Worm (Caenorhabditis elegans) whole organism, early embryonic: ENCODE results near the gene ulp-1.

Experiments
- B0310.2 ChIP-seq: sonication (generic microtip); optimal IDR thresholded peaks from 2 replicates; lab custom pipeline; 2016; ENCODE audit warnings: mild to moderate bottlenecking, missing genetic modification characterization, missing compliant biosample characterization
- F13C5.2 ChIP-seq: sonication (generic microtip); optimal IDR thresholded peaks from 2 replicates; lab custom pipeline; 2017; ENCODE audit warnings: mild to moderate bottlenecking, missing genetic modification characterization, inconsistent platforms, missing compliant biosample characterization
- aly-1 ChIP-seq: sonication (generic microtip); optimal IDR thresholded peaks from 2 replicates; lab custom pipeline; 2016; ENCODE audit warnings: missing genetic modification characterization, missing compliant biosample characterization
- ama-1 ChIP-seq: fragments of 150-350 bp; optimal IDR thresholded peaks from 2 replicates; lab custom pipeline; 2014
- ceh-13 ChIP-seq: fragments of 200-800 bp; sonication (Bioruptor generic); optimal IDR thresholded peaks from 2 replicates; lab custom pipeline; 2018; ENCODE audit warnings: mild to moderate bottlenecking, missing genetic modification characterization, missing compliant biosample characterization
- ceh-36 ChIP-seq: sonication (generic microtip); optimal IDR thresholded peaks from 2 replicates; lab custom pipeline; 2016; ENCODE audit warnings: missing genetic modification characterization, inconsistent platforms, missing compliant biosample characterization
- ets-7 ChIP-seq: sonication (generic microtip); optimal IDR thresholded peaks from 2 replicates; lab custom pipeline; 2016; ENCODE audit warnings: missing genotype, missing genetic modification characterization, missing compliant biosample characterization
- flt-1 ChIP-seq: fragments of 200-800 bp; sonication (Bioruptor generic); IDR thresholded peaks from 2 replicates; pipeline ENCODE4 v1.3.6; 2022; ENCODE audit warnings: missing genetic modification characterization, missing compliant biosample characterization
- hmbx-1 ChIP-seq: sonication (generic microtip); optimal IDR thresholded peaks from 2 replicates; lab custom pipeline; 2016; ENCODE audit warnings: mild to moderate bottlenecking, missing genetic modification characterization, missing compliant biosample characterization
- hmg-4 ChIP-seq: fragments of 200-800 bp; sonication (Bioruptor generic); optimal IDR thresholded peaks from 2 replicates; lab custom pipeline; 2018; ENCODE audit warnings: mild to moderate bottlenecking, missing genetic modification characterization, missing compliant biosample characterization
- hnd-1 ChIP-seq: sonication (generic microtip); optimal IDR thresholded peaks from 2 replicates; lab custom pipeline; 2016; ENCODE audit warnings: missing genetic modification characterization, missing compliant biosample characterization
- pes-1 ChIP-seq: fragments of 200-800 bp; sonication (Bioruptor generic); IDR thresholded peaks from 2 replicates; pipeline ENCODE4 v1.3.6; 2022; ENCODE audit warnings: missing genetic modification reagents, missing genetic modification characterization, missing compliant biosample characterization
- scrt-1 ChIP-seq: fragments of 200-800 bp; sonication (Bioruptor generic); IDR thresholded peaks from 2 replicates; pipeline ENCODE4 v1.3.6; 2022; ENCODE audit warnings: missing genetic modification characterization, missing compliant biosample characterization
- sea-1 ChIP-seq: fragments of 200-800 bp; sonication (Bioruptor generic); conservative IDR thresholded peaks from 2 replicates; pipeline ENCODE4 v1.3.6; 2022; ENCODE audit warnings: missing genetic modification characterization, missing compliant biosample characterization
- tbx-11 ChIP-seq: fragments of 200-800 bp; sonication (Bioruptor generic); IDR thresholded peaks from 2 replicates; pipeline ENCODE4 v1.3.6; 2022; ENCODE audit warnings: missing genetic modification characterization, missing compliant biosample characterization
- tbx-37 ChIP-seq: fragments of 200-800 bp; sonication (Bioruptor generic); conservative IDR thresholded peaks from 2 replicates; pipeline ENCODE4 v1.3.6; 2022; ENCODE audit warnings: missing genetic modification reagents, missing genetic modification characterization, missing compliant biosample characterization
- tra-4 ChIP-seq: sonication (generic microtip); optimal IDR thresholded peaks from 2 replicates; lab custom pipeline; 2017; ENCODE audit warnings: missing genetic modification characterization, missing compliant biosample characterization

The ulp-1 gene

DNA sequence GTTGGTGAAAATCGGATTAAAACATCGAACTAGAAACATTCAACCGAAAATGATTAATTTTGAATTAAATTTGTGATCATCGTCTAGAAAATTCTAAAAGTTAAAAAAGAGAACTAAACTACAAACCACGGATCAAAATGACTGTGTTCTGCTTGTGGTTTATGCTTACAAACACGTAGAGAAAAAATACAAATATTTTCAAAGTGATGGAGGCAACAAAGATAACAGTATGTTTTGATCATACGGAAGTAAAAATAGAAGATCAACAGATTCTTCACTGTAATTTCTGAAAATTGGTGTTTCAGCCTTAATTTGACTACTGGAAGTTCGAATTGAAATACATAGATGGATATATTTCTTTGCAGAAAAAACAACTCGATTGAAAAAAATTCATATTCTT lies 33.7 kb upstream of the ulp-1 start:
- TF ChIP-seq sea-1 (no peak), ama-1 (lab: Kevin White, UChicago) (no peak), ets-7 (no peak), hmbx-1 (tag; lab: Kevin White, UChicago) (no peak), scrt-1 (GFP tag; lab: Robert Waterston, UW) (no peak), ceh-13 (GFP tag; lab: Kevin White, UChicago) (no peak), flt-1 (no peak), tbx-11 (GFP tag; lab: Robert Waterston, UW) (no peak), pes-1 (GFP tag; lab: Robert Waterston, UW) (no peak), ceh-36 (tag; lab: Kevin White, UChicago) (no peak), tbx-37 (GFP tag; lab: Robert Waterston, UW) (no peak), tra-4 (tag; lab: Kevin White, UChicago) (no peak), aly-1 (tag; lab: Kevin White, UChicago) (no peak), hmg-4 (GFP tag; lab: Kevin White, UChicago) (no peak), B0310.2 (tag; lab: Kevin White, UChicago) (no peak), F13C5.2 (tag; lab: Kevin White, UChicago) (no peak)

- TF ChIP-seq ceh-36 (tag; lab: Kevin White, UChicago) (no peak), tra-4 (tag; lab: Kevin White, UChicago) (no peak), aly-1 (tag; lab: Kevin White, UChicago) (no peak), scrt-1 (GFP tag; lab: Robert Waterston, UW) (no peak), ets-7 (no peak), hmbx-1 (tag; lab: Kevin White, UChicago) (no peak), tbx-37 (GFP tag; lab: Robert Waterston, UW) (no peak), sea-1 (no peak), F13C5.2 (tag; lab: Kevin White, UChicago) (no peak), B0310.2 (tag; lab: Kevin White, UChicago) (no peak), hmg-4 (GFP tag; lab: Kevin White, UChicago) (no peak), tbx-11 (GFP tag; lab: Robert Waterston, UW) (no peak), ceh-13 (GFP tag; lab: Kevin White, UChicago) (no peak), flt-1 (no peak)
Measured at ce11 chrIII:5202641-5203040, 33.0 kb upstream of the ulp-1 start.

DNA sequence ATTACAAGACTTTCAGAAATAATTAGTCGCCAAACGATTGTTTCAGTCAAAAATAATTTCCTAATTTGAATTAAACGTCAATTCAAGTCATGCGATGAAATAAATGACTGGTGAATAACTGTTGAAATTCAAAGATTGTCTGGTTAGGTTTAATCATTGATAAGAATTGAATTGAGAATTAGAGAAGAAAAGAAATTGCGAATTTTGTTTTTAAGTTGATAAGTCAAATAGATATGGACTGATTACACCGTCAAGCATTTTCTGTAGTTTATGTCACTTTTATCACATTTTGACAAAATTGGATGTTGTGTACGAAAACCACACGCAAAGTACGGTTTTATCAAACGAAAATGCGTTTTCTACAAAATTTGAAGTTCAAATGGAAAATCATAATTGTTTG lies 31.7 kb upstream of the ulp-1 start:
- TF ChIP-seq ama-1 (lab: Kevin White, UChicago) (no peak), flt-1 (no peak)

DNA sequence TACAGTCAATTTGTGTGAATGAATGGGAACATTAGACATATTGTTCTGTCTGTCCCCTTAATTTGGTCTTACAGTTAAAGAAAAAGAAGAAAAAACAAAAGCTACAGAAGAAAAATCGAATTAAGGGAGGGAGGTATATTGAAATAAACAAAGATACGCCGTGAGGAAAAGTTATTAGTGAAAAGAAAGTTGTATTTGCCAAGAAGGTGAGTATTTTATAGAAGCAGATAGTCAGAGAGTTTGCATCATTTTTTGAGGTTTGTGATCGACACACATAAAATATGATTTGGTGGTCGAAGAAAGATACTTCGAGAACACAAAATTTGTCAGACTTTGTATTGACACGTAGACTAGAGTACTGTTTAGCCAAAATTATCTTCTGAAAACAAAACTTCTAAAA lies 30.8 kb upstream of the ulp-1 start:
- TF ChIP-seq flt-1 (no peak), ceh-36 (tag; lab: Kevin White, UChicago) (no peak), ama-1 (lab: Kevin White, UChicago) (no peak), ceh-13 (GFP tag; lab: Kevin White, UChicago) (no peak), hnd-1 (tag; lab: Kevin White, UChicago) (no peak), ets-7 (no peak), tbx-11 (GFP tag; lab: Robert Waterston, UW) (no peak), hmg-4 (GFP tag; lab: Kevin White, UChicago) (no peak)

ce11 chrIII:5199577-5199976 lies 30.0 kb upstream of the ulp-1 start, which contains the start of gene emb-8:
TSS of gene emb-8 (minus strand) at chrIII:5199677.
- TF ChIP-seq scrt-1 (GFP tag; lab: Robert Waterston, UW), result no peak
- no peak for TF ChIP-seq tra-4 (tag; lab: Kevin White, UChicago)
- no peak for TF ChIP-seq hnd-1 (tag; lab: Kevin White, UChicago)
- TF ChIP-seq F13C5.2 (tag; lab: Kevin White, UChicago), result no peak
- no peak for TF ChIP-seq ceh-13 (GFP tag; lab: Kevin White, UChicago)
- TF ChIP-seq hmg-4 (GFP tag; lab: Kevin White, UChicago), result no peak
- no peak for TF ChIP-seq ceh-36 (tag; lab: Kevin White, UChicago)
- no peak for TF ChIP-seq tbx-11 (GFP tag; lab: Robert Waterston, UW)
- TF ChIP-seq tbx-37 (GFP tag; lab: Robert Waterston, UW), result no peak
- no peak for TF ChIP-seq B0310.2 (tag; lab: Kevin White, UChicago)
- no peak for TF ChIP-seq ama-1 (lab: Kevin White, UChicago)
- no peak for TF ChIP-seq ets-7
- TF ChIP-seq pes-1 (GFP tag; lab: Robert Waterston, UW), result no peak
- TF ChIP-seq sea-1, result no peak
- TF ChIP-seq hmbx-1 (tag; lab: Kevin White, UChicago), result no peak
- no peak for TF ChIP-seq aly-1 (tag; lab: Kevin White, UChicago)
- no peak for TF ChIP-seq flt-1

DNA sequence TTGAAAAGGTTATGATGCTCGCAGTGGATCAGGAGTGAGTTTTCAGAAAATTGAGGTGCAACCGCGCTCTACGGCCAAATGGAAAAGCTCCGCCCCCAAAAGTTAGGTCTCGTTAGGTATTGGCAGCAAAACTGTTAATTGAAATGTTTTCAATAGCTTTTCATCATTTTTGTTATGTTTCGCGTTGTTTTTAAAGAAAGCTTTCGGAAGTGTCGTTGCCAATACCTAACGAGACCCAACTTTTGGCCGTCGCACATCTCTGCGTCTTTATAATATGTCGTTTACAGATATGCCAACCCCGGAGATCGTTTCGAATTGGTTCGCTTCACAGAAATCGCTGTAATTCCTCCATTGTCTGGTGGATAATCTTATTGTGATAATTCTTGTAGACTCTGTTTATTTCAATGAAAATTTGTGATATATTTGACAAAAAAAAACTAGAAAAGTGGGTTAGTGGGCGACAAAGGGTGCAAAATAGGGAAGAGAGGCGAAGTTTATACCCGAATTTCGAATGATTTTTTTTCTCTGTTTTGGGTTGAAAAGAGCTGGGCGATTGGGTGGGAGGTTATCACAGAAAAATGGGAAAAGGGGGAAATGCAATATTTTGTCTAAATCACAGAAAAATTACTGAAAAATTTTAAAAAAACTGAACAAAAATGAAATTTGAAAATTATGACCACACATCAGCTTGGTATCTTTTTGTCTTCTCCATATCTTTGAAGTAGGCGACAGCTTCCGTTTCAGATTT lies 26.9 kb upstream of the ulp-1 start:
- TF ChIP-seq ets-7, result no peak
- no peak for TF ChIP-seq aly-1 (tag; lab: Kevin White, UChicago)
- no peak for TF ChIP-seq hmg-4 (GFP tag; lab: Kevin White, UChicago)
- TF ChIP-seq flt-1, result no peak
- no peak for TF ChIP-seq hnd-1 (tag; lab: Kevin White, UChicago)
- no peak for TF ChIP-seq ceh-13 (GFP tag; lab: Kevin White, UChicago)

- TF ChIP-seq hnd-1 (tag; lab: Kevin White, UChicago) (no peak), sea-1 (no peak), B0310.2 (tag; lab: Kevin White, UChicago) (no peak), tbx-11 (GFP tag; lab: Robert Waterston, UW) (no peak), ets-7 (no peak), ceh-36 (tag; lab: Kevin White, UChicago) (no peak), hmbx-1 (tag; lab: Kevin White, UChicago) (no peak), F13C5.2 (tag; lab: Kevin White, UChicago) (no peak), ama-1 (lab: Kevin White, UChicago) (no peak)
Measured at ce11 chrIII:5195690-5196089, 26.1 kb upstream of the ulp-1 start, which contains the start of gene moc-6. TSS of gene moc-6 (plus strand) at chrIII:5195990.
